Worm (Caenorhabditis elegans) whole organism, L4/young adult: Measurements from ENCODE around the gene B0507.5.

Experiments
- W03F9.2 ChIP-seq: fragments of 150-350 bp; optimal IDR thresholded peaks from 2 replicates; lab custom pipeline; 2014; ENCODE audit warnings: missing biosample characterization, missing genetic modification characterization
- dao-5 ChIP-seq: sonication (generic microtip); optimal IDR thresholded peaks from 2 replicates; lab custom pipeline; 2016; ENCODE audit warnings: missing genotype, missing genetic modification characterization, moderate library complexity, missing compliant biosample characterization
- him-1 ChIP-seq: sonication (generic microtip); optimal IDR thresholded peaks from 2 replicates; lab custom pipeline; 2016; ENCODE audit warnings: missing genotype, missing genetic modification reagents, missing genetic modification characterization, missing compliant biosample characterization

Gene B0507.5

ce11 chrV:8760416-8760815 is 6.9 kb downstream of the B0507.5 start, which contains the start of gene ddn-1:
Gene ddn-1, minus strand, starts transcription at chrV:8760516.
- TF ChIP-seq W03F9.2 (tag; lab: Kevin White, UChicago) (no peak), him-1 (no peak), dao-5 (tag; lab: Kevin White, UChicago) (no peak)

- TF ChIP-seq him-1 (no peak), W03F9.2 (tag; lab: Kevin White, UChicago) (no peak), dao-5 (tag; lab: Kevin White, UChicago) (no peak)
Measured at ce11 chrV:8762861-8763260, 9.4 kb downstream of the B0507.5 start, which contains the start of gene B0507.8. Gene B0507.8, minus strand, starts transcription at chrV:8762961.

- no peak for TF ChIP-seq dao-5 (tag; lab: Kevin White, UChicago)
- TF ChIP-seq him-1: no peak
- TF ChIP-seq W03F9.2 (tag; lab: Kevin White, UChicago): no peak
Measured at ce11 chrV:8765938-8766337, 12.4 kb downstream of the B0507.5 start, which contains the start of gene B0507.9. Gene B0507.9, minus strand, starts transcription at chrV:8766038.

- TF ChIP-seq W03F9.2 (tag; lab: Kevin White, UChicago): no peak
- TF ChIP-seq him-1: no peak
Measured at ce11 chrV:8767041-8767440, 13.5 kb downstream of the B0507.5 start.

ce11 chrV:8767493-8767892 is 14.0 kb downstream of the B0507.5 start:
- TF ChIP-seq W03F9.2 (tag; lab: Kevin White, UChicago) (no peak), him-1 (no peak), dao-5 (tag; lab: Kevin White, UChicago) (no peak)

- no peak for TF ChIP-seq him-1
- no peak for TF ChIP-seq dao-5 (tag; lab: Kevin White, UChicago)
- TF ChIP-seq W03F9.2 (tag; lab: Kevin White, UChicago): no peak
Measured at ce11 chrV:8768481-8768959, 15.0 kb downstream of the B0507.5 start, which contains the start of gene B0507.3. Gene B0507.3, plus strand, starts transcription at chrV:8768909.

ce11 chrV:8769154-8769553 is 15.7 kb downstream of the B0507.5 start:
- TF ChIP-seq W03F9.2 (tag; lab: Kevin White, UChicago) (no peak), him-1 (no peak), dao-5 (tag; lab: Kevin White, UChicago) (no peak)

- TF ChIP-seq W03F9.2 (tag; lab: Kevin White, UChicago) (no peak), him-1 (no peak), dao-5 (tag; lab: Kevin White, UChicago) (no peak)
Measured at ce11 chrV:8771599-8771998, 18.1 kb downstream of the B0507.5 start, which contains the start of gene srx-115. Gene srx-115, plus strand, starts transcription at chrV:8771899.

ce11 chrV:8773826-8774382 is 20.4 kb downstream of the B0507.5 start, which contains the start of gene B0507.2:
Gene B0507.2, plus strand, starts transcription at chrV:8774332.
- TF ChIP-seq dao-5 (tag; lab: Kevin White, UChicago) (no peak), him-1 (no peak), W03F9.2 (tag; lab: Kevin White, UChicago) (no peak)

ce11 chrV:8776270-8776669 is 22.8 kb downstream of the B0507.5 start, which contains the start of gene B0507.1:
Gene B0507.1, plus strand, starts transcription at chrV:8776570.
- TF ChIP-seq W03F9.2 (tag; lab: Kevin White, UChicago): no peak
- TF ChIP-seq him-1: no peak
- no peak for TF ChIP-seq dao-5 (tag; lab: Kevin White, UChicago)

- TF ChIP-seq him-1: no peak
- no peak for TF ChIP-seq W03F9.2 (tag; lab: Kevin White, UChicago)
- TF ChIP-seq dao-5 (tag; lab: Kevin White, UChicago): no peak
Measured at ce11 chrV:8781164-8781563, 27.7 kb downstream of the B0507.5 start.

- TF ChIP-seq W03F9.2 (tag; lab: Kevin White, UChicago) (no peak), dao-5 (tag; lab: Kevin White, UChicago) (no peak), him-1 (no peak)
Measured at ce11 chrV:8782112-8782511, 28.6 kb downstream of the B0507.5 start.

ce11 chrV:8784485-8784884 is 31.0 kb downstream of the B0507.5 start:
- TF ChIP-seq him-1: no peak
- no peak for TF ChIP-seq dao-5 (tag; lab: Kevin White, UChicago)
- TF ChIP-seq W03F9.2 (tag; lab: Kevin White, UChicago): no peak

- no peak for TF ChIP-seq dao-5 (tag; lab: Kevin White, UChicago)
- no peak for TF ChIP-seq him-1
- TF ChIP-seq W03F9.2 (tag; lab: Kevin White, UChicago): no peak
Measured at ce11 chrV:8785526-8785925, 32.0 kb downstream of the B0507.5 start.

ce11 chrV:8786245-8786644 is 32.8 kb downstream of the B0507.5 start, which contains the start of gene sup-37:
Gene sup-37, plus strand, starts transcription at chrV:8786545.
- TF ChIP-seq W03F9.2 (tag; lab: Kevin White, UChicago) (no peak), him-1 (no peak), dao-5 (tag; lab: Kevin White, UChicago) (no peak)
